Worm (Caenorhabditis elegans) whole organism, L1 larva: ENCODE results near the gene srh-80.
A peak's percentile ranks its signal among the peaks of the same experiment; 100 is the strongest.

Experiments
- C04F5.9 ChIP-seq: sonication (generic microtip); optimal IDR thresholded peaks from 2 replicates; lab custom pipeline; 2016; ENCODE audit warnings: missing genetic modification characterization, missing compliant biosample characterization
- C16A3.4 ChIP-seq: fragments of 150-350 bp; optimal IDR thresholded peaks from 2 replicates; lab custom pipeline; 2014; ENCODE audit warnings: missing biosample characterization, missing genetic modification characterization
- C34B4.2 ChIP-seq: sonication (generic microtip); optimal IDR thresholded peaks from 2 replicates; lab custom pipeline; 2017; ENCODE audit warnings: mild to moderate bottlenecking, missing genetic modification characterization, missing compliant biosample characterization
- F16B12.6 ChIP-seq: fragments of 150-350 bp; optimal IDR thresholded peaks from 2 replicates; lab custom pipeline; 2014; ENCODE audit warnings: missing biosample characterization, missing genetic modification characterization
- Y116A8C.19 ChIP-seq: sonication (generic microtip); optimal IDR thresholded peaks from 2 replicates; lab custom pipeline; 2016; ENCODE audit warnings: missing compliant biosample characterization, missing genetic modification characterization, borderline replicate concordance
- aha-1 ChIP-seq: fragments of 150-350 bp; optimal IDR thresholded peaks from 2 replicates; lab custom pipeline; 2014; ENCODE audit warnings: missing biosample characterization, missing genetic modification characterization
- blmp-1 ChIP-seq: fragments of 150-350 bp; optimal IDR thresholded peaks from 2 replicates; lab custom pipeline; 2014; ENCODE audit warnings: missing biosample characterization, missing genetic modification characterization
- ceh-63 ChIP-seq: fragments of 200-800 bp; sonication (Bioruptor generic); optimal IDR thresholded peaks from 2 replicates; lab custom pipeline; 2018; ENCODE audit warnings: mild to moderate bottlenecking, missing genetic modification characterization, missing compliant biosample characterization
- ceh-88 ChIP-seq: fragments of 200-800 bp; sonication (Bioruptor generic); IDR thresholded peaks from 2 replicates; pipeline ENCODE4 v1.3.6; 2022; ENCODE audit warnings: missing genetic modification characterization, missing compliant biosample characterization
- ceh-90 ChIP-seq: sonication (generic microtip); optimal IDR thresholded peaks from 2 replicates; lab custom pipeline; 2016; ENCODE audit warnings: missing genetic modification characterization, missing compliant biosample characterization
- ces-1 ChIP-seq: fragments of 150-350 bp; optimal IDR thresholded peaks from 2 replicates; lab custom pipeline; 2014; ENCODE audit warnings: missing biosample characterization, missing genetic modification reagents, missing genetic modification characterization
- dpl-1 ChIP-seq, 3 experiments: fragments of 150-350 bp in 2 of 3; sonication (generic microtip) in 1 of 3; optimal IDR thresholded peaks; 2 replicates each; lab custom pipeline; 2014 to 2017; ENCODE audit warnings: missing biosample characterization in 3 of 3, missing genetic modification characterization in 3 of 3, missing genetic modification reagents in 3 of 3
- efl-1 ChIP-seq, 4 experiments: fragments of 150-350 bp; optimal IDR thresholded peaks in 3 of 4; peaks in 1 of 4; 1 replicate in 1 of 4; 2 replicates in 3 of 4; lab custom pipeline; 2014; ENCODE audit warnings: missing biosample characterization in 2 of 4, missing genetic modification characterization in 2 of 4, missing genetic modification reagents in 2 of 4
- egl-27 ChIP-seq, 2 experiments: fragments of 150-350 bp in 1 of 2; sonication (generic microtip); optimal IDR thresholded peaks; 3 replicates each; lab custom pipeline; 2017 to 2018; ENCODE audit warnings: missing biosample characterization in 2 of 2, missing genetic modification characterization in 2 of 2, missing genetic modification reagents in 2 of 2
- elt-2 ChIP-seq: sonication (generic microtip); optimal IDR thresholded peaks from 2 replicates; lab custom pipeline; 2016; ENCODE audit warnings: missing genetic modification characterization, mild to moderate bottlenecking, inconsistent platforms, missing compliant biosample characterization, missing genetic modification reagents
- elt-3 ChIP-seq, 6 experiments: fragments of 150-350 bp in 1 of 6; sonication (generic microtip); optimal IDR thresholded peaks; 2 replicates each; lab custom pipeline; 2017 to 2018; ENCODE audit warnings: missing biosample characterization in 6 of 6, missing genetic modification characterization in 6 of 6, inconsistent platforms in 1 of 6
- fkh-10 ChIP-seq: sonication (generic microtip); optimal IDR thresholded peaks from 2 replicates; lab custom pipeline; 2017; ENCODE audit warnings: missing biosample characterization, missing genetic modification reagents, missing genetic modification characterization
- fos-1 ChIP-seq: fragments of 150-350 bp; optimal IDR thresholded peaks from 2 replicates; lab custom pipeline; 2014; ENCODE audit warnings: missing biosample characterization, missing genetic modification characterization
- hlh-17 ChIP-seq: fragments of 200-800 bp; sonication (Bioruptor generic); optimal IDR thresholded peaks from 2 replicates; lab custom pipeline; 2018; ENCODE audit warnings: missing genetic modification characterization, mild to moderate bottlenecking, missing compliant biosample characterization, moderate library complexity, borderline replicate concordance
- isw-1 ChIP-seq: fragments of 200-800 bp; sonication (Bioruptor generic); IDR thresholded peaks from 2 replicates; pipeline ENCODE4 v1.3.6; 2022; ENCODE audit warnings: missing genetic modification characterization, missing compliant biosample characterization
- lin-13 ChIP-seq: fragments of 150-350 bp; optimal IDR thresholded peaks from 2 replicates; lab custom pipeline; 2014; ENCODE audit warnings: missing biosample characterization, missing genetic modification reagents, missing genetic modification characterization
- lin-14 ChIP-seq: fragments of 200-800 bp; sonication (Bioruptor generic); optimal IDR thresholded peaks from 2 replicates; lab custom pipeline; 2018; ENCODE audit warnings: mild to moderate bottlenecking, missing genetic modification characterization, moderate library complexity, missing compliant biosample characterization
- lin-15B ChIP-seq: fragments of 150-350 bp; sonication (generic microtip); optimal IDR thresholded peaks from 3 replicates; lab custom pipeline; 2014; ENCODE audit warnings: missing biosample characterization, missing genetic modification characterization
- lin-39 ChIP-seq: fragments of 150-350 bp; optimal IDR thresholded peaks from 2 replicates; lab custom pipeline; 2014; ENCODE audit warnings: missing biosample characterization, missing genetic modification reagents, missing genetic modification characterization
- lir-3 ChIP-seq: sonication (generic microtip); optimal IDR thresholded peaks from 2 replicates; lab custom pipeline; 2016; ENCODE audit warnings: mild to moderate bottlenecking, missing genetic modification characterization, moderate library complexity, missing compliant biosample characterization; ENCODE audit not compliant: poor library complexity
- mdl-1 ChIP-seq, 2 experiments: fragments of 150-350 bp; optimal IDR thresholded peaks; 2 replicates each; lab custom pipeline; 2014 to 2017; ENCODE audit warnings: missing biosample characterization in 2 of 2, missing genetic modification characterization in 2 of 2, inconsistent platforms in 1 of 2
- mef-2 ChIP-seq: fragments of 150-350 bp; optimal IDR thresholded peaks from 2 replicates; lab custom pipeline; 2014; ENCODE audit warnings: missing biosample characterization, missing genetic modification characterization
- nhr-11 ChIP-seq: fragments of 150-350 bp; optimal IDR thresholded peaks from 2 replicates; lab custom pipeline; 2014; ENCODE audit warnings: missing biosample characterization, missing genetic modification characterization
- nhr-28 ChIP-seq: fragments of 150-350 bp; optimal IDR thresholded peaks from 2 replicates; lab custom pipeline; 2014; ENCODE audit warnings: missing biosample characterization, missing genetic modification characterization
- nhr-47 ChIP-seq: sonication (generic microtip); optimal IDR thresholded peaks from 2 replicates; lab custom pipeline; 2016; ENCODE audit warnings: mild to moderate bottlenecking, missing genetic modification characterization, moderate library complexity, missing compliant biosample characterization
- nhr-84 ChIP-seq: sonication (generic microtip); optimal IDR thresholded peaks from 2 replicates; lab custom pipeline; 2017; ENCODE audit warnings: missing biosample characterization, missing genetic modification characterization
- pag-3 ChIP-seq: sonication (generic microtip); optimal IDR thresholded peaks from 2 replicates; lab custom pipeline; 2017; ENCODE audit warnings: missing genetic modification characterization, mild to moderate bottlenecking, missing compliant biosample characterization, antibody characterized with exemption, borderline replicate concordance; ENCODE audit not compliant: insufficient read depth
- pax-3 ChIP-seq: fragments of 200-800 bp; sonication (Bioruptor generic); optimal IDR thresholded peaks from 2 replicates; lab custom pipeline; 2018; ENCODE audit warnings: mild to moderate bottlenecking, missing genetic modification characterization, moderate library complexity, missing compliant biosample characterization
- pqm-1 ChIP-seq: sonication (generic microtip); optimal IDR thresholded peaks from 3 replicates; lab custom pipeline; 2017; ENCODE audit warnings: missing biosample characterization, missing genetic modification characterization
- rnt-1 ChIP-seq: sonication (generic microtip); optimal IDR thresholded peaks from 2 replicates; lab custom pipeline; 2016; ENCODE audit warnings: mild to moderate bottlenecking, missing genetic modification characterization, moderate library complexity, missing compliant biosample characterization
- skn-1 ChIP-seq: fragments of 150-350 bp; optimal IDR thresholded peaks from 2 replicates; lab custom pipeline; 2014; ENCODE audit warnings: missing biosample characterization, missing genetic modification characterization
- snu-23 ChIP-seq: sonication (generic microtip); optimal IDR thresholded peaks from 2 replicates; lab custom pipeline; 2016; ENCODE audit warnings: missing genetic modification characterization, missing compliant biosample characterization
- sptf-1 ChIP-seq: fragments of 150-350 bp; optimal IDR thresholded peaks from 2 replicates; lab custom pipeline; 2014; ENCODE audit warnings: missing biosample characterization, missing genetic modification characterization
- sup-37 ChIP-seq: fragments of 200-800 bp; sonication (Bioruptor generic); optimal IDR thresholded peaks from 2 replicates; lab custom pipeline; 2018; ENCODE audit warnings: mild to moderate bottlenecking, missing genetic modification characterization, missing compliant biosample characterization
- swsn-7 ChIP-seq: sonication (generic microtip); optimal IDR thresholded peaks from 2 replicates; lab custom pipeline; 2016; ENCODE audit warnings: missing genetic modification characterization, missing compliant biosample characterization
- tlp-1 ChIP-seq: fragments of 150-350 bp; optimal IDR thresholded peaks from 2 replicates; lab custom pipeline; 2014; ENCODE audit warnings: missing biosample characterization, missing genetic modification characterization
- unc-130 ChIP-seq: fragments of 150-350 bp; optimal IDR thresholded peaks from 2 replicates; lab custom pipeline; 2017; ENCODE audit warnings: missing biosample characterization, missing genetic modification characterization, inconsistent platforms
- unc-30 ChIP-seq: sonication (generic microtip); optimal IDR thresholded peaks from 2 replicates; lab custom pipeline; 2017; ENCODE audit warnings: missing biosample characterization, missing genetic modification characterization
- unc-62 ChIP-seq: fragments of 150-350 bp; optimal IDR thresholded peaks from 2 replicates; lab custom pipeline; 2014; ENCODE audit warnings: missing biosample characterization, missing genetic modification reagents, missing genetic modification characterization
- unc-98 ChIP-seq: fragments of 200-800 bp; sonication (Bioruptor generic); IDR thresholded peaks from 2 replicates; pipeline ENCODE4 v1.3.6; 2022; ENCODE audit warnings: missing genetic modification characterization, missing compliant biosample characterization
- xbp-1 ChIP-seq: sonication (generic microtip); optimal IDR thresholded peaks from 2 replicates; lab custom pipeline; 2016; ENCODE audit warnings: missing genetic modification characterization, missing compliant biosample characterization
- zip-4 ChIP-seq: fragments of 200-800 bp; sonication (Bioruptor generic); optimal IDR thresholded peaks from 2 replicates; lab custom pipeline; 2018; ENCODE audit warnings: mild to moderate bottlenecking, missing genetic modification characterization, moderate library complexity, missing compliant biosample characterization
- ztf-11 ChIP-seq, 2 experiments: sonication (generic microtip); optimal IDR thresholded peaks; 2 replicates each; lab custom pipeline; 2016 to 2017; ENCODE audit warnings: missing genetic modification characterization in 2 of 2, missing biosample characterization in 1 of 2, missing compliant biosample characterization in 1 of 2

srh-80 gene

DNA sequence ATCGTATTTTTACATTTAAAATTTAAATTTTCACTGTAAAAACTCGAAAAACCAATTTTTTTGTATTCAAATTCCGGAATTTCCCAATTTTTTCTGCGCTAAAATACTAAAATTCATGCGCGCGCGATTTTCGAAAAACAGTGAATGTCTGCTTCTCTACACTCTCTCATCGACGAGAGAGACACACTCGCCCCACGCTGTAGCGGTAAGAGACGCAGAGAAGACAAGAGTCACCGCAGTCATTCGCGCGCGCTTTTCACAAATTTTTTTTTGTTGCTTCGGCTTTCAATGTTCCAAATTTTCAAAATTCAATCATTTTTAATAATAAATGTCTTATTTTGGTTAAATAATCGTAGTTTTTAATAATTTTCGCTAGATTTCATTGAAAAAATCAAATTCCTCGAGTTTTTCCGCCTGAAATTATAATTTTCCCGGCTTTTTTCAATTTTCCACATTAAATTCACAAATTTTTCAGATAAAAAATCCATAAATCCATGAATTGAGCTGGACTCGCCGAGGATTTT, 34.0 kb upstream of the srh-80 start, which contains the start of gene arid-1 (continued):
- no peak for TF ChIP-seq sup-37
- TF ChIP-seq C16A3.4: no peak
- no peak for TF ChIP-seq unc-98
- no peak for TF ChIP-seq mef-2 (tag; lab: Kevin White, UChicago)
- no peak for TF ChIP-seq C04F5.9 (tag; lab: Kevin White, UChicago)
- TF ChIP-seq unc-130: no peak
- TF ChIP-seq zip-4 (GFP tag; lab: Kevin White, UChicago): no peak
- TF ChIP-seq fkh-10: no peak
- TF ChIP-seq elt-2 (tag; lab: Kevin White, UChicago): no peak
- TF ChIP-seq pag-3 (tag; lab: Kevin White, UChicago): no peak
- TF ChIP-seq mdl-1 (tag; optimal IDR thresholded peaks at IDR 0.05; lab: Kevin White, UChicago): peak in 1 of 2 experiments; percentile 41
- TF ChIP-seq ces-1: no peak
- peak; percentile 9 for TF ChIP-seq isw-1
- peak; percentile 58 for TF ChIP-seq skn-1
- TF ChIP-seq egl-27 (tag; optimal IDR thresholded peaks at IDR 0.05; lab: Kevin White, UChicago): no peak
- no peak for TF ChIP-seq Y116A8C.19 (tag; lab: Kevin White, UChicago)
- no peak for TF ChIP-seq aha-1 (tag; lab: Kevin White, UChicago)
- TF ChIP-seq elt-3 (tag; optimal IDR thresholded peaks at IDR 0.05; lab: Kevin White, UChicago): peak in 1 of 6 experiments; percentile 32
- TF ChIP-seq F16B12.6 (tag; lab: Kevin White, UChicago): peak; percentile 44
- TF ChIP-seq dpl-1 (GFP tag; optimal IDR thresholded peaks at IDR 0.05; lab: Kevin White, UChicago): peak; percentile 56 to 77 (median 70)
- TF ChIP-seq nhr-11 (tag; lab: Kevin White, UChicago): no peak
- TF ChIP-seq xbp-1 (tag; lab: Kevin White, UChicago): peak; percentile 8
- no peak for TF ChIP-seq ceh-90 (tag; lab: Kevin White, UChicago)
- TF ChIP-seq ceh-88: no peak
- TF ChIP-seq tlp-1 (tag; lab: Kevin White, UChicago): no peak
- TF ChIP-seq fos-1 (tag; lab: Kevin White, UChicago): no peak
- no peak for TF ChIP-seq rnt-1
- no peak for TF ChIP-seq ceh-63 (GFP tag; lab: Kevin White, UChicago)
- no peak for TF ChIP-seq unc-62 (GFP tag; lab: Kevin White, UChicago)
- peak; percentile 21 for TF ChIP-seq lin-15B (tag; lab: Kevin White, UChicago)
- no peak for TF ChIP-seq nhr-84
- no peak for TF ChIP-seq lin-39
- no peak for TF ChIP-seq nhr-28 (tag; lab: Kevin White, UChicago)
- no peak for TF ChIP-seq pqm-1 (tag; lab: Kevin White, UChicago)
- no peak for TF ChIP-seq hlh-17 (GFP tag; lab: Kevin White, UChicago)
- TF ChIP-seq unc-30 (tag; lab: Kevin White, UChicago): no peak
- TF ChIP-seq blmp-1 (tag; lab: Kevin White, UChicago): no peak
- TF ChIP-seq lir-3: no peak
- no peak for TF ChIP-seq lin-13
- peak; percentile 49 for TF ChIP-seq nhr-47 (tag; lab: Kevin White, UChicago)
- no peak for TF ChIP-seq ztf-11 (tag; optimal IDR thresholded peaks at IDR 0.05; lab: Kevin White, UChicago)
- no peak for TF ChIP-seq pax-3 (tag; lab: Kevin White, UChicago)
- TF ChIP-seq sptf-1: no peak
- TF ChIP-seq efl-1 (optimal IDR thresholded peaks at IDR 0.05; lab: Kevin White, UChicago): peak; percentile 76 to 81
- TF ChIP-seq efl-1 (GFP tag; optimal IDR thresholded peaks at IDR 0.05 in 1 of 2; lab: Kevin White, UChicago): peak; percentile 74 to 96
- TF ChIP-seq C34B4.2 (tag; lab: Kevin White, UChicago): no peak
- peak; percentile 61 for TF ChIP-seq snu-23 (GFP tag; lab: Kevin White, UChicago)
- TF ChIP-seq swsn-7 (tag; lab: Kevin White, UChicago): peak; percentile 48
- TF ChIP-seq lin-14 (GFP tag; lab: Kevin White, UChicago): no peak
